Worm (Caenorhabditis elegans) whole organism, L1 larva: ENCODE measurements around the gene sup-18.

Source experiments
- C16A3.4 ChIP-seq: fragments of 150-350 bp; optimal IDR thresholded peaks from 2 replicates; lab custom pipeline; 2014; ENCODE audit warnings: missing biosample characterization, missing genetic modification characterization
- C34B4.2 ChIP-seq: sonication (generic microtip); optimal IDR thresholded peaks from 2 replicates; lab custom pipeline; 2017; ENCODE audit warnings: mild to moderate bottlenecking, missing genetic modification characterization, missing compliant biosample characterization
- ama-1 ChIP-seq: fragments of 150-350 bp; optimal IDR thresholded peaks from 2 replicates; lab custom pipeline; 2014
- blmp-1 ChIP-seq: fragments of 150-350 bp; optimal IDR thresholded peaks from 2 replicates; lab custom pipeline; 2014; ENCODE audit warnings: missing biosample characterization, missing genetic modification characterization
- ceh-8 ChIP-seq: fragments of 200-800 bp; sonication (Bioruptor generic); optimal IDR thresholded peaks from 2 replicates; lab custom pipeline; 2018; ENCODE audit warnings: mild to moderate bottlenecking, missing genetic modification characterization, moderate library complexity, missing compliant biosample characterization
- ceh-82 ChIP-seq, 3 experiments: fragments of 150-350 bp in 1 of 3; sonication (generic microtip) in 2 of 3; optimal IDR thresholded peaks; 2 replicates each; lab custom pipeline; 2014 to 2017; ENCODE audit warnings: missing biosample characterization in 3 of 3, missing genetic modification characterization in 3 of 3
- ceh-90 ChIP-seq: sonication (generic microtip); optimal IDR thresholded peaks from 2 replicates; lab custom pipeline; 2016; ENCODE audit warnings: missing genetic modification characterization, missing compliant biosample characterization
- ces-1 ChIP-seq: fragments of 150-350 bp; optimal IDR thresholded peaks from 2 replicates; lab custom pipeline; 2014; ENCODE audit warnings: missing biosample characterization, missing genetic modification reagents, missing genetic modification characterization
- dpl-1 ChIP-seq, 3 experiments: fragments of 150-350 bp in 2 of 3; sonication (generic microtip) in 1 of 3; optimal IDR thresholded peaks; 2 replicates each; lab custom pipeline; 2014 to 2017; ENCODE audit warnings: missing biosample characterization in 3 of 3, missing genetic modification characterization in 3 of 3, missing genetic modification reagents in 3 of 3
- efl-1 ChIP-seq, 4 experiments: fragments of 150-350 bp; optimal IDR thresholded peaks in 3 of 4; peaks in 1 of 4; 1 replicate in 1 of 4; 2 replicates in 3 of 4; lab custom pipeline; 2014; ENCODE audit warnings: missing biosample characterization in 2 of 4, missing genetic modification characterization in 2 of 4, missing genetic modification reagents in 2 of 4
- elt-2 ChIP-seq: sonication (generic microtip); optimal IDR thresholded peaks from 2 replicates; lab custom pipeline; 2016; ENCODE audit warnings: missing genetic modification characterization, mild to moderate bottlenecking, inconsistent platforms, missing compliant biosample characterization, missing genetic modification reagents
- fkh-10 ChIP-seq: sonication (generic microtip); optimal IDR thresholded peaks from 2 replicates; lab custom pipeline; 2017; ENCODE audit warnings: missing biosample characterization, missing genetic modification reagents, missing genetic modification characterization
- fkh-4 ChIP-seq: sonication (generic microtip); optimal IDR thresholded peaks from 2 replicates; lab custom pipeline; 2016; ENCODE audit warnings: missing compliant biosample characterization, missing genetic modification characterization, borderline replicate concordance
- fkh-8 ChIP-seq: sonication (generic microtip); optimal IDR thresholded peaks from 2 replicates; lab custom pipeline; 2016; ENCODE audit warnings: mild to moderate bottlenecking, missing genetic modification characterization, missing compliant biosample characterization
- fos-1 ChIP-seq: fragments of 150-350 bp; optimal IDR thresholded peaks from 2 replicates; lab custom pipeline; 2014; ENCODE audit warnings: missing biosample characterization, missing genetic modification characterization
- grh-1 ChIP-seq: fragments of 200-800 bp; sonication (Bioruptor generic); IDR thresholded peaks from 2 replicates; pipeline ENCODE4 v1.3.6; 2022; ENCODE audit warnings: missing genetic modification reagents, missing genetic modification characterization, missing compliant biosample characterization
- hpl-2 ChIP-seq: fragments of 150-350 bp; optimal IDR thresholded peaks from 2 replicates; lab custom pipeline; 2014; ENCODE audit warnings: missing biosample characterization, missing genetic modification reagents, missing genetic modification characterization
- irx-1 ChIP-seq: sonication (generic microtip); optimal IDR thresholded peaks from 2 replicates; lab custom pipeline; 2016; ENCODE audit warnings: missing genetic modification characterization, missing compliant biosample characterization
- isw-1 ChIP-seq: fragments of 200-800 bp; sonication (Bioruptor generic); IDR thresholded peaks from 2 replicates; pipeline ENCODE4 v1.3.6; 2022; ENCODE audit warnings: missing genetic modification characterization, missing compliant biosample characterization
- jun-1 ChIP-seq: fragments of 150-350 bp; optimal IDR thresholded peaks from 2 replicates; lab custom pipeline; 2014; ENCODE audit warnings: missing biosample characterization, missing genetic modification reagents, missing genetic modification characterization
- lin-13 ChIP-seq: fragments of 150-350 bp; optimal IDR thresholded peaks from 2 replicates; lab custom pipeline; 2014; ENCODE audit warnings: missing biosample characterization, missing genetic modification reagents, missing genetic modification characterization
- lin-35 ChIP-seq, 2 experiments: fragments of 150-350 bp; optimal IDR thresholded peaks; 2 replicates each; lab custom pipeline; 2014; ENCODE audit warnings: missing biosample characterization in 2 of 2, missing genetic modification characterization in 2 of 2, missing genetic modification reagents in 2 of 2
- lir-3 ChIP-seq: sonication (generic microtip); optimal IDR thresholded peaks from 2 replicates; lab custom pipeline; 2016; ENCODE audit warnings: mild to moderate bottlenecking, missing genetic modification characterization, moderate library complexity, missing compliant biosample characterization; ENCODE audit not compliant: poor library complexity
- lsy-2 ChIP-seq, 2 experiments: fragments of 150-350 bp; optimal IDR thresholded peaks; 2 replicates each; lab custom pipeline; 2014; ENCODE audit warnings: missing biosample characterization in 2 of 2, missing genetic modification characterization in 2 of 2
- mef-2 ChIP-seq: fragments of 150-350 bp; optimal IDR thresholded peaks from 2 replicates; lab custom pipeline; 2014; ENCODE audit warnings: missing biosample characterization, missing genetic modification characterization
- nhr-12 ChIP-seq: sonication (generic microtip); optimal IDR thresholded peaks from 2 replicates; lab custom pipeline; 2017; ENCODE audit warnings: missing biosample characterization, missing genetic modification characterization
- nhr-71 ChIP-seq: sonication (generic microtip); optimal IDR thresholded peaks from 2 replicates; lab custom pipeline; 2016; ENCODE audit warnings: mild to moderate bottlenecking, missing genetic modification characterization, moderate library complexity, missing compliant biosample characterization
- nhr-77 ChIP-seq: fragments of 150-350 bp; optimal IDR thresholded peaks from 2 replicates; lab custom pipeline; 2014; ENCODE audit warnings: missing biosample characterization, missing genetic modification characterization
- nhr-84 ChIP-seq: sonication (generic microtip); optimal IDR thresholded peaks from 2 replicates; lab custom pipeline; 2017; ENCODE audit warnings: missing biosample characterization, missing genetic modification characterization
- nhr-85 ChIP-seq: sonication (generic microtip); peaks from one replicate; lab custom pipeline; 2016; ENCODE audit warnings: missing genetic modification characterization, inconsistent platforms, missing compliant biosample characterization
- nhr-90 ChIP-seq: sonication (generic microtip); optimal IDR thresholded peaks from 2 replicates; lab custom pipeline; 2016; ENCODE audit warnings: mild to moderate bottlenecking, missing genetic modification characterization, missing compliant biosample characterization; ENCODE audit not compliant: poor library complexity
- pag-3 ChIP-seq: sonication (generic microtip); optimal IDR thresholded peaks from 2 replicates; lab custom pipeline; 2017; ENCODE audit warnings: missing genetic modification characterization, mild to moderate bottlenecking, missing compliant biosample characterization, antibody characterized with exemption, borderline replicate concordance; ENCODE audit not compliant: insufficient read depth
- pqm-1 ChIP-seq: sonication (generic microtip); optimal IDR thresholded peaks from 3 replicates; lab custom pipeline; 2017; ENCODE audit warnings: missing biosample characterization, missing genetic modification characterization
- skn-1 ChIP-seq: fragments of 150-350 bp; optimal IDR thresholded peaks from 2 replicates; lab custom pipeline; 2014; ENCODE audit warnings: missing biosample characterization, missing genetic modification characterization
- snu-23 ChIP-seq: sonication (generic microtip); optimal IDR thresholded peaks from 2 replicates; lab custom pipeline; 2016; ENCODE audit warnings: missing genetic modification characterization, missing compliant biosample characterization
- sox-4 ChIP-seq: sonication (generic microtip); optimal IDR thresholded peaks from 2 replicates; lab custom pipeline; 2016; ENCODE audit warnings: missing genetic modification characterization, missing compliant biosample characterization
- sup-37 ChIP-seq: fragments of 200-800 bp; sonication (Bioruptor generic); optimal IDR thresholded peaks from 2 replicates; lab custom pipeline; 2018; ENCODE audit warnings: mild to moderate bottlenecking, missing genetic modification characterization, missing compliant biosample characterization
- swsn-7 ChIP-seq: sonication (generic microtip); optimal IDR thresholded peaks from 2 replicates; lab custom pipeline; 2016; ENCODE audit warnings: missing genetic modification characterization, missing compliant biosample characterization
- tlp-1 ChIP-seq: fragments of 150-350 bp; optimal IDR thresholded peaks from 2 replicates; lab custom pipeline; 2014; ENCODE audit warnings: missing biosample characterization, missing genetic modification characterization
- unc-30 ChIP-seq: sonication (generic microtip); optimal IDR thresholded peaks from 2 replicates; lab custom pipeline; 2017; ENCODE audit warnings: missing biosample characterization, missing genetic modification characterization
- unc-86 ChIP-seq: sonication (generic microtip); optimal IDR thresholded peaks from 2 replicates; lab custom pipeline; 2016; ENCODE audit warnings: missing genetic modification characterization, missing compliant biosample characterization
- unc-98 ChIP-seq: fragments of 200-800 bp; sonication (Bioruptor generic); IDR thresholded peaks from 2 replicates; pipeline ENCODE4 v1.3.6; 2022; ENCODE audit warnings: missing genetic modification characterization, missing compliant biosample characterization
- vab-15 ChIP-seq: sonication (generic microtip); optimal IDR thresholded peaks from 2 replicates; lab custom pipeline; 2017; ENCODE audit warnings: missing genotype, mild to moderate bottlenecking, missing genetic modification characterization, missing compliant biosample characterization
- xbp-1 ChIP-seq: sonication (generic microtip); optimal IDR thresholded peaks from 2 replicates; lab custom pipeline; 2016; ENCODE audit warnings: missing genetic modification characterization, missing compliant biosample characterization
- zag-1 ChIP-seq: fragments of 150-350 bp; optimal IDR thresholded peaks from 2 replicates; lab custom pipeline; 2014; ENCODE audit warnings: missing biosample characterization, missing genetic modification characterization
- ztf-11 ChIP-seq, 2 experiments: sonication (generic microtip); optimal IDR thresholded peaks; 2 replicates each; lab custom pipeline; 2016 to 2017; ENCODE audit warnings: missing genetic modification characterization in 2 of 2, missing biosample characterization in 1 of 2, missing compliant biosample characterization in 1 of 2

Gene sup-18

DNA sequence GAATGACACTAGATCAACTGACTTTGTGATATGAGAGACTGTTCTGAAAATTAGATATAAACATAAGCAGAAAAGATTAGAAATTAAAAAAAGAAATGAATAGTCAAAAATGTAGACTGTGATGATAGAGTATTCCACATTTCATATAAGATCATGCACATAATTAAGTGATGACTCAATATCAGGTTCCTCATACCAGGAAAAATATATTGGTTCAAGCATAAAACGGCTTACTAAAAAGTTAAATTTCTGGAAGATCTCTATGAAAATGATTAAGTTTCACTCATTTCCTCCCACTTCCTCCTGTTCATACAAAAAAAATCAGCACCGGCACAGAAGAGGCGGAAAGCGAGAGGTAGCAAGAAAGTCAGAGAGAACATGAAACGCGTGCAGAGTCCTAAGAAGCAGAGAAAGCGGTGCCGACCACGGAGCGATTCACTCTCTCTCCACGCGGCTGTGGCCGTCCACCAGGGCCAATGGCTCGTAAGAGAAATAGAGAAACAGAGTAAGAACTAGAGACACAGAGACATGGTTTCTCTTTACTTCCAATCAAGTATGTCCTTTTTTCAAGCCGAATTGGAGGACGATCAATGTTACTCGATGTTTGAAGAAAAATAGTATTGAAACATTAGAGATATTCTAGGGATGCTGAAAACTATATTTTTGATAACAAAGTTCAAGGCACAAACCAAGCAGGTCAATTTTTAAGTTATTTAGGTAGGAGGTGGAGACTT is 13.0 kb upstream of the sup-18 start, which contains the start of the genes ZK688.5 and fahd-1 (continued):
- TF ChIP-seq zag-1 (tag; lab: Kevin White, UChicago), result no peak
- TF ChIP-seq C16A3.4 (tag; lab: Kevin White, UChicago), result peak; percentile 60
- peak; percentile 35; the same call in 1 of the 2 replicates for TF ChIP-seq isw-1 (GFP tag; lab: Robert Waterston, UW)
- peak; percentile 83 for TF ChIP-seq nhr-71 (tag; lab: Kevin White, UChicago)
- TF ChIP-seq dpl-1 (GFP tag; optimal IDR thresholded peaks at IDR 0.05; lab: Kevin White, UChicago), result peak; percentile 43 to 50 (median 49)
- TF ChIP-seq nhr-12, result no peak
- no peak for TF ChIP-seq ama-1 (lab: Kevin White, UChicago)
- TF ChIP-seq blmp-1, result peak; percentile 92
- no peak for TF ChIP-seq nhr-84
- peak; percentile 21 for TF ChIP-seq elt-2
- no peak for TF ChIP-seq sup-37
- no peak for TF ChIP-seq hpl-2 (GFP tag; lab: Kevin White, UChicago)
- peak; percentile 81 for TF ChIP-seq snu-23 (GFP tag; lab: Kevin White, UChicago)
- TF ChIP-seq lir-3 (tag; lab: Kevin White, UChicago), result no peak
- peak; percentile 49 for TF ChIP-seq nhr-77 (tag; lab: Kevin White, UChicago)
- peak; percentile 62 to 77 for TF ChIP-seq lsy-2 (tag; optimal IDR thresholded peaks at IDR 0.05; lab: Kevin White, UChicago)
- no peak for TF ChIP-seq irx-1
- TF ChIP-seq pag-3 (tag; lab: Kevin White, UChicago), result no peak
- TF ChIP-seq lin-13 (GFP tag; lab: Kevin White, UChicago), result no peak
- no peak for TF ChIP-seq pqm-1 (tag; lab: Kevin White, UChicago)
- TF ChIP-seq fkh-4 (tag; lab: Kevin White, UChicago), result no peak
- TF ChIP-seq C34B4.2, result no peak
- TF ChIP-seq ceh-8 (GFP tag; lab: Kevin White, UChicago), result peak; percentile 4
- TF ChIP-seq sox-4 (tag; lab: Kevin White, UChicago), result no peak
- peak; percentile 34 for TF ChIP-seq unc-86 (tag; lab: Kevin White, UChicago)
- peak; percentile 76 for TF ChIP-seq skn-1 (tag; lab: Kevin White, UChicago)
- peak; percentile 76 for TF ChIP-seq swsn-7
- no peak for TF ChIP-seq tlp-1 (tag; lab: Kevin White, UChicago)
- TF ChIP-seq xbp-1, result peak; percentile 55
- TF ChIP-seq unc-30 (tag; lab: Kevin White, UChicago), result no peak
- no peak for TF ChIP-seq ces-1 (GFP tag; lab: Kevin White, UChicago)
- no peak for TF ChIP-seq ceh-90
- no peak for TF ChIP-seq fkh-10
- TF ChIP-seq, all 84 proteins: peak for 35

DNA sequence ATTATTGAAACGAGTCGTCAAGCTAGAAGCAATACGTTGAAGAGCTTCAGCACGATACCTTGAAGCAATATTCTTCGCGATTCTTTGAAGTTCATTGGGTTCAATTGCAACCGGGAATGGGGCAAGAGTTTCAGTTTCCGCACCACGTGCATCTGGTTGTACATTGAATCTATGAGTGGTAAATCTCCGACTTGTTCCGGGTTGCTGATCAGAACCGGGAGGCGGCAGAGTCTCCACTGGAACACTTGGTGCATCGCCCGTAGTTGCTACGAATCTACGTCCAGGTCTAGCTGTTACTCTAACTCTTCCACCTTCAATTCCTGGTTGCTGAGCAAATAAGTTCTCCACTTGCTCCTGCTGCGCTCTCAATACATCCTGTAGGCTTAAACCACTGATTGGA is 10.3 kb upstream of the sup-18 start:
- TF ChIP-seq efl-1 (optimal IDR thresholded peaks at IDR 0.05; lab: Kevin White, UChicago), result no peak
- TF ChIP-seq efl-1 (GFP tag; optimal IDR thresholded peaks at IDR 0.05 in 1 of 2; lab: Kevin White, UChicago), result peak in 1 of 2 experiments; percentile 91
- no peak for TF ChIP-seq nhr-90 (tag; lab: Kevin White, UChicago)
- no peak for TF ChIP-seq mef-2
- no peak for TF ChIP-seq fkh-8 (tag; lab: Kevin White, UChicago)
- TF ChIP-seq ces-1 (GFP tag; lab: Kevin White, UChicago), result no peak

ce11 chrIII:7884863-7885262 is 6.2 kb upstream of the sup-18 start, which contains the start of gene ZK688.11:
Gene ZK688.11, minus strand, starts transcription at chrIII:7884963.
- TF ChIP-seq fkh-8 (tag; lab: Kevin White, UChicago), result no peak
- no peak for TF ChIP-seq jun-1 (tag; lab: Kevin White, UChicago)
- TF ChIP-seq fos-1, result no peak
- no peak for TF ChIP-seq nhr-85 (tag; lab: Kevin White, UChicago)
- TF ChIP-seq efl-1 (optimal IDR thresholded peaks at IDR 0.05; lab: Kevin White, UChicago), result no peak
- TF ChIP-seq efl-1 (GFP tag; optimal IDR thresholded peaks at IDR 0.05 in 1 of 2; lab: Kevin White, UChicago), result no peak
- TF ChIP-seq C34B4.2, result no peak
- TF ChIP-seq lin-35 (GFP tag; optimal IDR thresholded peaks at IDR 0.05; lab: Kevin White, UChicago), result no peak
- no peak for TF ChIP-seq vab-15
- no peak for TF ChIP-seq swsn-7
- TF ChIP-seq unc-98, result no peak
- no peak for TF ChIP-seq grh-1 (GFP tag; lab: Robert Waterston, UW)
- no peak for TF ChIP-seq nhr-84
- TF ChIP-seq dpl-1 (GFP tag; optimal IDR thresholded peaks at IDR 0.05; lab: Kevin White, UChicago), result no peak
- no peak for TF ChIP-seq ztf-11 (tag; optimal IDR thresholded peaks at IDR 0.05; lab: Kevin White, UChicago)
- no peak for TF ChIP-seq ceh-82 (tag; optimal IDR thresholded peaks at IDR 0.05; lab: Kevin White, UChicago)
- TF ChIP-seq isw-1 (GFP tag; lab: Robert Waterston, UW), result no peak
